Worm (Caenorhabditis elegans) whole organism, L3 larva: ENCODE data around the gene C14B4.2.

Source experiments
- R02D3.7 ChIP-seq: fragments of 150-350 bp; optimal IDR thresholded peaks from 2 replicates; lab custom pipeline; 2014; ENCODE audit warnings: missing biosample characterization, missing genetic modification characterization
- ZK546.5 ChIP-seq: sonication (generic microtip); optimal IDR thresholded peaks from 2 replicates; lab custom pipeline; 2017; ENCODE audit warnings: missing biosample characterization, missing genetic modification characterization
- aly-2 ChIP-seq: fragments of 150-350 bp; optimal IDR thresholded peaks from 2 replicates; lab custom pipeline; 2014; ENCODE audit warnings: missing biosample characterization, missing genetic modification characterization
- ama-1 ChIP-seq: fragments of 150-350 bp; optimal IDR thresholded peaks from 2 replicates; lab custom pipeline; 2018
- ceh-16 ChIP-seq: sonication (generic microtip); optimal IDR thresholded peaks from 2 replicates; lab custom pipeline; 2017; ENCODE audit warnings: missing biosample characterization, missing genetic modification characterization
- ceh-28 ChIP-seq: fragments of 150-350 bp; optimal IDR thresholded peaks from 2 replicates; lab custom pipeline; 2014; ENCODE audit warnings: missing biosample characterization, missing genetic modification reagents, missing genetic modification characterization
- ceh-82 ChIP-seq: fragments of 150-350 bp; optimal IDR thresholded peaks from 2 replicates; lab custom pipeline; 2014; ENCODE audit warnings: missing biosample characterization, missing genetic modification characterization
- daf-12 ChIP-seq: fragments of 150-350 bp; optimal IDR thresholded peaks from 2 replicates; lab custom pipeline; 2014; ENCODE audit warnings: missing biosample characterization, missing genetic modification reagents, missing genetic modification characterization
- egl-27 ChIP-seq: sonication (generic microtip); optimal IDR thresholded peaks from 4 replicates; lab custom pipeline; 2017; ENCODE audit warnings: missing biosample characterization, missing genetic modification reagents, missing genetic modification characterization
- egl-5 ChIP-seq: fragments of 150-350 bp; optimal IDR thresholded peaks from 2 replicates; lab custom pipeline; 2017; ENCODE audit warnings: missing biosample characterization, missing genetic modification reagents, missing genetic modification characterization, inconsistent platforms
- elt-1 ChIP-seq: fragments of 150-350 bp; optimal IDR thresholded peaks from 2 replicates; lab custom pipeline; 2014; ENCODE audit warnings: missing biosample characterization, missing genetic modification characterization
- elt-2 ChIP-seq: sonication (generic microtip); optimal IDR thresholded peaks from 2 replicates; lab custom pipeline; 2016; ENCODE audit warnings: missing genetic modification reagents, mild to moderate bottlenecking, missing genetic modification characterization, missing compliant biosample characterization
- elt-3 ChIP-seq, 3 experiments: fragments of 150-350 bp in 1 of 3; sonication (generic microtip) in 2 of 3; optimal IDR thresholded peaks; 2 replicates in 2 of 3; 4 replicates in 1 of 3; lab custom pipeline; 2014 to 2017; ENCODE audit warnings: missing biosample characterization in 3 of 3, missing genetic modification characterization in 3 of 3
- fos-1 ChIP-seq: fragments of 150-350 bp; optimal IDR thresholded peaks from 2 replicates; lab custom pipeline; 2014; ENCODE audit warnings: missing biosample characterization, missing genetic modification characterization
- hmg-11 ChIP-seq: sonication (generic microtip); optimal IDR thresholded peaks from 2 replicates; lab custom pipeline; 2016; ENCODE audit warnings: missing genetic modification characterization, missing compliant biosample characterization
- lin-15B ChIP-seq: fragments of 150-350 bp; optimal IDR thresholded peaks from 2 replicates; lab custom pipeline; 2014; ENCODE audit warnings: missing biosample characterization, missing genetic modification characterization
- lin-39 ChIP-seq: fragments of 150-350 bp; optimal IDR thresholded peaks from 2 replicates; lab custom pipeline; 2018; ENCODE audit warnings: missing biosample characterization, missing genetic modification reagents, missing genetic modification characterization
- lsy-12 ChIP-seq: sonication (generic microtip); optimal IDR thresholded peaks from 2 replicates; lab custom pipeline; 2016; ENCODE audit warnings: mild to moderate bottlenecking, missing genetic modification characterization, missing compliant biosample characterization
- mdl-1 ChIP-seq: fragments of 150-350 bp; optimal IDR thresholded peaks from 2 replicates; lab custom pipeline; 2014; ENCODE audit warnings: missing biosample characterization, missing genetic modification characterization
- mml-1 ChIP-seq: fragments of 150-350 bp; sonication (generic microtip); optimal IDR thresholded peaks from 3 replicates; lab custom pipeline; 2014; ENCODE audit warnings: missing biosample characterization, missing genetic modification characterization
- nfya-1 ChIP-seq: sonication (generic microtip); optimal IDR thresholded peaks from 2 replicates; lab custom pipeline; 2017; ENCODE audit warnings: missing genetic modification characterization, mild to moderate bottlenecking, missing compliant biosample characterization, antibody characterized with exemption, moderate library complexity; ENCODE audit not compliant: insufficient read depth
- nhr-11 ChIP-seq: fragments of 150-350 bp; optimal IDR thresholded peaks from 2 replicates; lab custom pipeline; 2014; ENCODE audit warnings: missing biosample characterization, missing genetic modification characterization
- nhr-23 ChIP-seq: fragments of 150-350 bp; optimal IDR thresholded peaks from 2 replicates; lab custom pipeline; 2014; ENCODE audit warnings: missing biosample characterization, missing genetic modification reagents, missing genetic modification characterization
- nhr-237 ChIP-seq: fragments of 150-350 bp; optimal IDR thresholded peaks from 2 replicates; lab custom pipeline; 2014; ENCODE audit warnings: missing biosample characterization, missing genetic modification characterization
- nhr-25 ChIP-seq: sonication (generic microtip); optimal IDR thresholded peaks from 2 replicates; lab custom pipeline; 2017; ENCODE audit warnings: missing biosample characterization, missing genetic modification characterization
- nhr-28 ChIP-seq: fragments of 150-350 bp; optimal IDR thresholded peaks from 2 replicates; lab custom pipeline; 2014; ENCODE audit warnings: missing biosample characterization, missing genetic modification characterization
- nhr-67 ChIP-seq: fragments of 150-350 bp; optimal IDR thresholded peaks from 2 replicates; lab custom pipeline; 2014; ENCODE audit warnings: missing biosample characterization, missing genetic modification characterization
- nhr-76 ChIP-seq: fragments of 150-350 bp; sonication (generic microtip); optimal IDR thresholded peaks from 5 replicates; lab custom pipeline; 2014; ENCODE audit warnings: missing biosample characterization, missing genetic modification characterization
- nhr-77 ChIP-seq: fragments of 150-350 bp; optimal IDR thresholded peaks from 2 replicates; lab custom pipeline; 2014; ENCODE audit warnings: missing biosample characterization, missing genetic modification characterization
- pha-4 ChIP-seq: fragments of 150-350 bp; optimal IDR thresholded peaks from 2 replicates; lab custom pipeline; 2014; ENCODE audit warnings: missing biosample characterization, missing genetic modification reagents, missing genetic modification characterization
- pqm-1 ChIP-seq: fragments of 150-350 bp; optimal IDR thresholded peaks from 2 replicates; lab custom pipeline; 2017; ENCODE audit warnings: missing biosample characterization, missing genetic modification characterization, inconsistent platforms
- sea-2 ChIP-seq: fragments of 150-350 bp; sonication (generic microtip); optimal IDR thresholded peaks from 4 replicates; lab custom pipeline; 2014; ENCODE audit warnings: missing biosample characterization, missing genetic modification reagents, missing genetic modification characterization
- skn-1 ChIP-seq: fragments of 150-350 bp; optimal IDR thresholded peaks from 2 replicates; lab custom pipeline; 2014; ENCODE audit warnings: missing biosample characterization, missing genetic modification characterization
- snpc-4 ChIP-seq: fragments of 150-350 bp; optimal IDR thresholded peaks from 2 replicates; lab custom pipeline; 2014; ENCODE audit warnings: missing biosample characterization, missing genetic modification characterization
- unc-39 ChIP-seq: sonication (generic microtip); optimal IDR thresholded peaks from 4 replicates; lab custom pipeline; 2017; ENCODE audit warnings: missing biosample characterization, missing genetic modification characterization
- unc-62 ChIP-seq: fragments of 150-350 bp; sonication (generic microtip); optimal IDR thresholded peaks from 4 replicates; lab custom pipeline; 2014; ENCODE audit warnings: missing biosample characterization, missing genetic modification reagents, missing genetic modification characterization
- zag-1 ChIP-seq: fragments of 150-350 bp; optimal IDR thresholded peaks from 2 replicates; lab custom pipeline; 2014; ENCODE audit warnings: missing biosample characterization, missing genetic modification characterization
- ztf-11 ChIP-seq: fragments of 150-350 bp; optimal IDR thresholded peaks from 2 replicates; lab custom pipeline; 2014; ENCODE audit warnings: missing biosample characterization, missing genetic modification characterization

The C14B4.2 gene

ce11 chrV:19371777-19372176 is 9.3 kb upstream of the C14B4.2 start:
- TF ChIP-seq ZK546.5 (tag; lab: Kevin White, UChicago) (no peak), nhr-76 (tag; lab: Kevin White, UChicago) (no peak), elt-2 (no peak), elt-1 (tag; lab: Kevin White, UChicago) (no peak), lin-15B (tag; lab: Kevin White, UChicago) (no peak), aly-2 (tag; lab: Kevin White, UChicago) (no peak), R02D3.7 (tag; lab: Kevin White, UChicago) (no peak)

- no peak for TF ChIP-seq nfya-1 (tag; lab: Kevin White, UChicago)
- no peak for TF ChIP-seq egl-27
- TF ChIP-seq ztf-11 (tag; lab: Kevin White, UChicago), result no peak
- no peak for TF ChIP-seq nhr-67
- no peak for TF ChIP-seq unc-39 (tag; lab: Kevin White, UChicago)
Observed at ce11 chrV:19371253-19371652, 8.8 kb upstream of the C14B4.2 start, which contains the start of gene Y43F8A.2. Gene Y43F8A.2 (plus strand): TSS chrV:19371553.

ce11 chrV:19370189-19370588 is 7.7 kb upstream of the C14B4.2 start, which contains the start of gene Y43F8A.1:
Gene Y43F8A.1 (plus strand): TSS chrV:19370489.
- TF ChIP-seq mml-1 (no peak), mdl-1 (tag; lab: Kevin White, UChicago) (no peak), nhr-67 (no peak), egl-5 (tag; lab: Kevin White, UChicago) (no peak), daf-12 (tag; lab: Kevin White, UChicago) (no peak), elt-3 (tag; optimal IDR thresholded peaks at IDR 0.05; lab: Kevin White, UChicago) (no peak), R02D3.7 (tag; lab: Kevin White, UChicago) (no peak)

DNA sequence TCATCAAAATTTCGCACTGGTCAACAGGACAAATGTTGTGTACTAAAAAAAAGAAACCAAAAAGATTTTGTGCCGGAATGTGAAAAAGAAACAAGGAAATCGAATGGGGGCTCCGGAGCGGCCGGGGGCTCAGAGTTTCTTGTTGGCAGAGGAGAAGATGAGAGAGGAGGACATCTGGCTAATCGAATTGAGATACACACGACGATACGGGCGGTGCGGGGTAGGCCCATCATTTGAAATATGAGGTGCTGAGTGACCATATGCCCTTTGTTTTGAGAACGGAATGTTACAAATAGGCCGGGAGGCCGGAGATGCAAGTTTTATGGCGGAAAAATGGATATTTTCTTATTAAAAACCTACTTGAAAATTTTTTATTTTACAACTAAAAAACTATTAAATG is 4.4 kb downstream of the C14B4.2 start:
- TF ChIP-seq lin-39 (tag; lab: Kevin White, UChicago), result peak; percentile 37
- peak; percentile 3 for TF ChIP-seq nfya-1 (tag; lab: Kevin White, UChicago)
- TF ChIP-seq pha-4 (tag; lab: Kevin White, UChicago), result no peak

- TF ChIP-seq egl-27 (no peak), unc-62 (GFP tag; lab: Kevin White, UChicago) (no peak), pqm-1 (no peak), nhr-25 (tag; lab: Kevin White, UChicago) (no peak), hmg-11 (tag; lab: Kevin White, UChicago) (no peak), egl-5 (tag; lab: Kevin White, UChicago) (no peak), snpc-4 (tag; lab: Kevin White, UChicago) (no peak), fos-1 (no peak), ceh-28 (tag; lab: Kevin White, UChicago) (no peak), lin-39 (tag; lab: Kevin White, UChicago) (no peak), nhr-67 (no peak), aly-2 (tag; lab: Kevin White, UChicago) (no peak), sea-2 (GFP tag; lab: Kevin White, UChicago) (no peak), pha-4 (tag; lab: Kevin White, UChicago) (no peak), nhr-76 (tag; lab: Kevin White, UChicago) (no peak), elt-1 (tag; lab: Kevin White, UChicago) (no peak)
Observed at ce11 chrV:19356717-19357116, 5.8 kb downstream of the C14B4.2 start.

DNA sequence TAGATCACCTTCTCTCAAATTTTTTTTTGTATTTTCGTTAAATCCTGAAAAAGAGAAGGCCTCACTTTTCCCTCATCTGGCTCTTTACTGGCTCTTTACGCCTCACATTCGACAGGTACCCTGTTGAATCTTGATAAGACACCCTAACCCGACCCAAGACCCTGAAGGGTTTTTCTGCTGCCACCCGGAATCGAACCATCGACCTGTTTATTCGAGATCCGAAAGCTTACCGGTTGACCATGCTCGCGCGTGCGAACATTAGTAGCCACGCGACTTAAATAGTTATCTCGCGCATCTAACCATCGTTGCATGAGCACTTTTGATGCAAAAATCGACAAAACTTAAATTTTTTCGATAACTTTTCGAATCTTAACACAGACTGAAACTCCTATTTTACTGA is 7.2 kb downstream of the C14B4.2 start:
- TF ChIP-seq skn-1 (tag; lab: Kevin White, UChicago), result no peak
- no peak for TF ChIP-seq ama-1
- no peak for TF ChIP-seq unc-39 (tag; lab: Kevin White, UChicago)
- TF ChIP-seq fos-1, result no peak
- TF ChIP-seq nhr-11, result no peak
- TF ChIP-seq nhr-77 (tag; lab: Kevin White, UChicago), result no peak
- TF ChIP-seq, all 47 proteins: peak for 0

DNA sequence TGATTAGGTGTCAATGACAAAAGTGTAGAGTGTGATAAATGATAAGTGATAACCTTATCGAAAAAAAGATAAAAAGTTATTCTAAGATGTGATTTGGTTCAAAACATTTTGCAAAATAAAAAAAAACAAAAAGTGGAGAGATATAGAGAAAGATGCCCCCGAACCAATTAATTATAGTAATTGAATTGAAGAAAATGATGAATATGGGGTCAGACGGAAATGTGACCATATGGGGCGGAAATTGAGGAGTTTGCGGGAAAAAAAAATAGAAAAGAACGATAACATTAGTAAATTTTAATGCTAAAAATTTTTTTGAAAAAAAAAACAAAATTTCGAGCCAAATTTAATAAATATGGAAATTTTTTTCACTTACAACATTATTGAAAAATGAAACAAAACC is 8.0 kb downstream of the C14B4.2 start:
- no peak for TF ChIP-seq pha-4 (tag; lab: Kevin White, UChicago)
- TF ChIP-seq ceh-16 (tag; lab: Kevin White, UChicago), result no peak
- TF ChIP-seq nhr-237 (tag; lab: Kevin White, UChicago), result no peak
- TF ChIP-seq nhr-28 (tag; lab: Kevin White, UChicago), result no peak
- no peak for TF ChIP-seq nhr-76 (tag; lab: Kevin White, UChicago)
- TF ChIP-seq nhr-25 (tag; lab: Kevin White, UChicago), result no peak
- no peak for TF ChIP-seq hmg-11 (tag; lab: Kevin White, UChicago)
- no peak for TF ChIP-seq elt-1 (tag; lab: Kevin White, UChicago)
- TF ChIP-seq ceh-82, result no peak
- TF ChIP-seq nhr-23 (tag; lab: Kevin White, UChicago), result no peak
- TF ChIP-seq elt-3 (tag; optimal IDR thresholded peaks at IDR 0.05; lab: Kevin White, UChicago), result no peak
- no peak for TF ChIP-seq lsy-12
- TF ChIP-seq zag-1 (tag; lab: Kevin White, UChicago), result no peak
- TF ChIP-seq R02D3.7 (tag; lab: Kevin White, UChicago), result no peak
- TF ChIP-seq mdl-1 (tag; lab: Kevin White, UChicago), result no peak
